Worm (Caenorhabditis elegans): ENCODE data around the gene sre-20.

Gene sre-20

DNA sequence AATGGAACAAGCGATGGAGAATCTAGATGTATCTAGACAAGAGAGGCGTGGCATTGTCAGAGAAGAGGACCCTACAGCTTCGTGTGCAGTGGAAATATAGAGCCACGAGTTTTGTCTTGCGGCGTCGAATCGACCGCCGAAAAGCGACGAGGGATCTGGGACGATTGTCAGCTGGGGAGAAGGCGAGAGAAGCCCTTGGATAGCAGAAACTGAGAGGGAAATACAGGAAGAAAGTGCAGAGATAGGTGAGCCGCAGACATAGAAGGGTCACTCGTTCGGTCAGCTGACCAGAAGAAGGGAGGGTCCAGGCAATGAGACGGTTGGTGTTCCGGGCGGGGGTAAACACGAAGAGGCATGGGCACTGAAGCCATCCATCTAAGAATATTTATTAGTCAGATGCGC lies 29.7 kb upstream of the sre-20 start (continued):
- TF ChIP-seq lin-13 (GFP tag; optimal IDR thresholded peaks at IDR 0.05): peak; percentile 65
- peak; percentile 25 for TF ChIP-seq lir-3 (tag; optimal IDR thresholded peaks at IDR 0.05; ENCODE audit: poor library complexity)
- peak; percentile 18 for TF ChIP-seq lin-15B (tag; optimal IDR thresholded peaks at IDR 0.05)
- peak; percentile 81 for TF ChIP-seq unc-86 (tag; optimal IDR thresholded peaks at IDR 0.05)
- no peak for TF ChIP-seq pag-3 (tag; optimal IDR thresholded peaks at IDR 0.05; ENCODE audit: borderline replicate concordance, insufficient read depth)
- TF ChIP-seq hlh-17 (GFP tag; optimal IDR thresholded peaks at IDR 0.05; ENCODE audit: borderline replicate concordance): no peak
- TF ChIP-seq fkh-4 (tag; optimal IDR thresholded peaks at IDR 0.05; ENCODE audit: borderline replicate concordance): no peak
- no peak for TF ChIP-seq pqm-1 (tag; optimal IDR thresholded peaks at IDR 0.05)
- no peak for TF ChIP-seq elt-2 (tag; optimal IDR thresholded peaks at IDR 0.05)
- peak; percentile 80 for TF ChIP-seq nhr-47 (tag; optimal IDR thresholded peaks at IDR 0.05)
- peak; percentile 67 for TF ChIP-seq nhr-85 (tag)
- peak; percentile 54 to 63 for TF ChIP-seq lin-35 (GFP tag; optimal IDR thresholded peaks at IDR 0.05)

DNA sequence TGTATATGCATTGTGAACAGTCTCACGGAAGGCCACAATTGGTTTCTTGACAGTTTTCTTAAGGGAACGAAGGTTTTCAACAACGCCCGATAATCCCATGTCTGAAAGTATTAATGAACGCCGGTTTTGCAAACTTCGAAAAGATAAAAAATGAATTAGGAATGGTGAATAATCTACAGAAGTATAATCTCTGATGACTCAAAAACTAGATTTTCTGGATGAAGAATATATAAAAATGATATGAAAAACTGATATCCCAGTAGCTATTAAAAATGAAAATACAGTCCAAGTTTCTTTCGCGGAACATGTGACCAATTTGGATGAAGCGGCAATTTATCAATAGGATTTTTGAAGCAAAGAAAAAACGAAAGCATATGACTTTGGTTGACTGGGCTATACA lies 29.3 kb upstream of the sre-20 start, which contains the start of gene ZC443.3:
Gene ZC443.3, minus strand, starts transcription at position 101 of the 400 bp plus-strand sequence.
- no peak for TF ChIP-seq zip-4 (GFP tag; optimal IDR thresholded peaks at IDR 0.05)
- no peak for TF ChIP-seq C34B4.2 (tag; optimal IDR thresholded peaks at IDR 0.05)
- TF ChIP-seq blmp-1 (tag; optimal IDR thresholded peaks at IDR 0.05): peak; percentile 82
- peak; percentile 31 for TF ChIP-seq pag-3 (tag; optimal IDR thresholded peaks at IDR 0.05; ENCODE audit: borderline replicate concordance, insufficient read depth)

DNA sequence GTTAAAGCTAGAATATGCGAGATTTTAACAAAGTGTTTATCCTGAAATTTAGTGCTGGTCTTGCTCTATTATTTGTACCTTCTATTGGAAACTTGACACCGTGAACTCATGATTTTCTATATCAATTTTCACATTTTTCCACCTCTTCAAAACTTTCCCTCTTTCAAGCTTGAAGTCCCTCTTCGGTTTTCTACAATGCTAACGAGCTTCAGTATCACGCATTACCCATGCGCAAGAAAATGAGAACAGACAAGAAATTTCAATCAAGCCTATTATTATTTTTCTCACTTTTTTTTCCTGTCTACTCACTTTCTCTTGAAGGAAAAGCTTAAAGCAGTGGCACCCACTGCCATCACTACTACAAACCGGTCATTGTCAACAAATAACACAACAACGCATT lies 27.0 kb upstream of the sre-20 start:
- TF ChIP-seq pax-3 (tag; optimal IDR thresholded peaks at IDR 0.05): peak; percentile 50
- no peak for TF ChIP-seq nhr-237 (tag; optimal IDR thresholded peaks at IDR 0.05)
- no peak for TF ChIP-seq nhr-47 (tag; optimal IDR thresholded peaks at IDR 0.05)
- no peak for TF ChIP-seq sptf-1 (tag; optimal IDR thresholded peaks at IDR 0.05)
- no peak for TF ChIP-seq mep-1 (tag; optimal IDR thresholded peaks at IDR 0.05)
- no peak for TF ChIP-seq pqm-1 (tag; optimal IDR thresholded peaks at IDR 0.05)
- no peak for TF ChIP-seq efl-1 (optimal IDR thresholded peaks at IDR 0.05)
- peak in 1 of 2 experiments; percentile 43 for TF ChIP-seq efl-1 (GFP tag; optimal IDR thresholded peaks at IDR 0.05 in 1 of 2)
- TF ChIP-seq ama-1 (optimal IDR thresholded peaks at IDR 0.05): peak; percentile 55
- TF ChIP-seq rnt-1 (tag; optimal IDR thresholded peaks at IDR 0.05): peak; percentile 4

DNA sequence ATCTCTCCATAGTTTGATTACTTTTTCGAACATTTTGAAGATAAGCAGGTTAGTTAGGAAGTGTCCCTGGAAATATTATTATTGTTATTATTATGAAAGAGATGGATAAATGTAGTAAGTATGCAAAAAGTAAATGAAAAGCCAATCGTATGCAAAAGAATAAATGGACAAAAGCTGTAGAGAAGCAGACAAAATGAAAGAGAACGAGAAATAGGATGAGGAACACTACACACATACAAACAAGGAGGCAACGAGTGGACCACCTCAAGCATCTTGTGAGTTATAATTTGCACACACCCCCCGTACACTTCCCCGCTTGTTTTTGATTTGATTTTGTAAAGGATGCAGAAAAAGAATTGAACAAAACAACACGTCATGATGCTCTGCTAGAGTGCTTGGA lies 26.4 kb upstream of the sre-20 start, which contains the start of gene ZC443.2:
Gene ZC443.2, minus strand, starts transcription at position 67 of the 400 bp plus-strand sequence.
- TF ChIP-seq mdl-1 (tag; optimal IDR thresholded peaks at IDR 0.05) (no peak), C04F5.9 (tag; optimal IDR thresholded peaks at IDR 0.05) (no peak), efl-1 (optimal IDR thresholded peaks at IDR 0.05) (no peak), efl-1 (GFP tag; optimal IDR thresholded peaks at IDR 0.05 in 1 of 2) (no peak), blmp-1 (tag; optimal IDR thresholded peaks at IDR 0.05) (no peak), lin-39 (tag; optimal IDR thresholded peaks at IDR 0.05) (no peak), elt-3 (tag; optimal IDR thresholded peaks at IDR 0.05) (no peak), unc-98 (GFP tag; IDR thresholded peaks at IDR 0.05) (no peak), lir-3 (tag; optimal IDR thresholded peaks at IDR 0.05; ENCODE audit: poor library complexity) (no peak), sptf-1 (tag; optimal IDR thresholded peaks at IDR 0.05) (no peak), xbp-1 (tag; optimal IDR thresholded peaks at IDR 0.05) (no peak), Y116A8C.19 (tag; optimal IDR thresholded peaks at IDR 0.05; ENCODE audit: borderline replicate concordance) (no peak), lin-13 (GFP tag; optimal IDR thresholded peaks at IDR 0.05) (no peak), irx-1 (tag; optimal IDR thresholded peaks at IDR 0.05) (no peak), fkh-4 (tag; optimal IDR thresholded peaks at IDR 0.05; ENCODE audit: borderline replicate concordance) (no peak), zip-4 (GFP tag; optimal IDR thresholded peaks at IDR 0.05) (no peak), snu-23 (GFP tag; optimal IDR thresholded peaks at IDR 0.05) (no peak)

DNA sequence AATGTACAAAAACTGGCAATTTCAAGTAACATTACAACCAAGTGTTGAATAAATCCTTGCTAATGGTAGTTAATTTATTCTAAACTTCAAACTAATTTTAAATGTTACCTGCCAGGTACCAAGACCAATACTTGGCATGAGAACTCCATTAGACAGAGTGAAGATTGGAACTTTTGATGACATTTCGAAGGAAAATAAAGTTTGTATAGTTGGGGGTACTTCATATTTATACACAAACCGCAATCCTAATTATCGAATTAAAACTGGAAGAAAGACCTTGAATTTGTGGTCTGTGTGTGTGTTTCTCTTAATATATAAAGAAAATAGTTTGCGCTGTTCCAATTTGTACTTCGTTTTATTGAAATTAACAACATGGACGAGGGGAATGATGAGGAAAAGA lies 25.1 kb upstream of the sre-20 start, which contains the start of gene ZC443.1:
Gene ZC443.1, minus strand, starts transcription at position 205 of the 400 bp plus-strand sequence.
- TF ChIP-seq nhr-85 (tag) (peak; percentile 65), nhr-12 (tag; optimal IDR thresholded peaks at IDR 0.05) (no peak), efl-1 (optimal IDR thresholded peaks at IDR 0.05) (no peak), efl-1 (GFP tag; optimal IDR thresholded peaks at IDR 0.05 in 1 of 2) (peak in 1 of 2 experiments; percentile 54)
